Worm (Caenorhabditis elegans): ENCODE measurements around the gene T27A8.3.

- TF ChIP-seq R02D3.7 (tag; optimal IDR thresholded peaks at IDR 0.05) (no peak), nhr-237 (tag; optimal IDR thresholded peaks at IDR 0.05) (no peak), mdl-1 (tag; optimal IDR thresholded peaks at IDR 0.05) (no peak), nhr-25 (tag; optimal IDR thresholded peaks at IDR 0.05) (no peak), ztf-11 (tag; optimal IDR thresholded peaks at IDR 0.05) (no peak), ztf-4 (tag; optimal IDR thresholded peaks at IDR 0.05) (no peak)
These were observed 23.3 kb upstream of the T27A8.3 start for ce11 chrX:16039173-16039572.
